Worm (Caenorhabditis elegans) whole organism, L4/young adult: ENCODE measurements around the gene nas-8.

Source experiments
- W03F9.2 ChIP-seq: fragments of 150-350 bp; optimal IDR thresholded peaks from 2 replicates; lab custom pipeline; 2014; ENCODE audit warnings: missing biosample characterization, missing genetic modification characterization
- dao-5 ChIP-seq: sonication (generic microtip); optimal IDR thresholded peaks from 2 replicates; lab custom pipeline; 2016; ENCODE audit warnings: missing genotype, missing genetic modification characterization, moderate library complexity, missing compliant biosample characterization
- him-1 ChIP-seq: sonication (generic microtip); optimal IDR thresholded peaks from 2 replicates; lab custom pipeline; 2016; ENCODE audit warnings: missing genotype, missing genetic modification reagents, missing genetic modification characterization, missing compliant biosample characterization

- TF ChIP-seq him-1 (tag; lab: Kevin White, UChicago) (no peak), dao-5 (tag; lab: Kevin White, UChicago) (no peak), W03F9.2 (no peak)
These were observed 34.4 kb downstream of the nas-8 start, which contains the start of gene C34D4.4 for ce11 chrIV:7149020-7149601.
